Worm (Caenorhabditis elegans) whole organism, early embryonic: ENCODE measurements around the gene T14B4.19.

Experiments
- B0310.2 ChIP-seq: sonication (generic microtip); optimal IDR thresholded peaks from 2 replicates; lab custom pipeline; 2016; ENCODE audit warnings: mild to moderate bottlenecking, missing genetic modification characterization, missing compliant biosample characterization
- ama-1 ChIP-seq: fragments of 150-350 bp; optimal IDR thresholded peaks from 2 replicates; lab custom pipeline; 2014
- ceh-36 ChIP-seq: sonication (generic microtip); optimal IDR thresholded peaks from 2 replicates; lab custom pipeline; 2016; ENCODE audit warnings: missing genetic modification characterization, inconsistent platforms, missing compliant biosample characterization
- flt-1 ChIP-seq: fragments of 200-800 bp; sonication (Bioruptor generic); IDR thresholded peaks from 2 replicates; pipeline ENCODE4 v1.3.6; 2022; ENCODE audit warnings: missing genetic modification characterization, missing compliant biosample characterization
- hnd-1 ChIP-seq: sonication (generic microtip); optimal IDR thresholded peaks from 2 replicates; lab custom pipeline; 2016; ENCODE audit warnings: missing genetic modification characterization, missing compliant biosample characterization
- sea-1 ChIP-seq: fragments of 200-800 bp; sonication (Bioruptor generic); conservative IDR thresholded peaks from 2 replicates; pipeline ENCODE4 v1.3.6; 2022; ENCODE audit warnings: missing genetic modification characterization, missing compliant biosample characterization
- tbx-37 ChIP-seq: fragments of 200-800 bp; sonication (Bioruptor generic); conservative IDR thresholded peaks from 2 replicates; pipeline ENCODE4 v1.3.6; 2022; ENCODE audit warnings: missing genetic modification reagents, missing genetic modification characterization, missing compliant biosample characterization

DNA sequence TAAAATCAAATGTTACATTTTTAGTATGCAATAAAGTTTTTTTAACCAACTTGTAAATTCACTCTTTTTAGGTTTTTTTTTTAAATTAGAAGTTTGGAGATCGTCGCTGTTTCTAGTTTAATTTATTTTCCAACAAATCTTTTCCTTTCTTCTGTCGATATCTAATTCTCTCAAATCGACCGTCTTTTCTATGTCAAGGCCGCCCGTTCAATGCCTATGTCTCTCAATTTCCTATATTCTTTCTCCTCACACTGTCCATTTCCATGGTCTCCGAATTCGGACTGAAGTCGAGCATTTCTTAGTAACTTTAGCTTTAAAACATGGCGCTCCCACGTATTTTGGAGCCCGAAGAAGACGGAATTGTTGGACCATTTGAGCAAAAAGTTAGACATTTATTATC is 3.9 kb upstream of the T14B4.19 start, which contains the start of the genes T14B4.5 and T14B4.20:
- no peak for TF ChIP-seq ama-1 (lab: Kevin White, UChicago)
- TF ChIP-seq flt-1 (GFP tag; lab: Robert Waterston, UW): no peak
- TF ChIP-seq sea-1 (GFP tag; lab: Robert Waterston, UW): no peak
- no peak for TF ChIP-seq ceh-36
- no peak for TF ChIP-seq hnd-1 (tag; lab: Kevin White, UChicago)
- TF ChIP-seq tbx-37 (GFP tag; lab: Robert Waterston, UW): no peak
- TF ChIP-seq B0310.2 (tag; lab: Kevin White, UChicago): no peak
